Fruit fly (Drosophila melanogaster): ENCODE results near the gene ATPsynB.

dm6 chr3L:9716595-9716994, 13.2 kb upstream of the ATPsynB start:
- no peak for TF ChIP-seq rn (GFP tag; IDR thresholded peaks at IDR 0.05)
- TF ChIP-seq fd96Ca (GFP tag; IDR thresholded peaks at IDR 0.05): no peak
- no peak for TF ChIP-seq CG13204 (GFP tag; optimal IDR thresholded peaks at IDR 0.05)
- no peak for TF ChIP-seq Pif1B (GFP tag; optimal IDR thresholded peaks at IDR 0.05)
- TF ChIP-seq CG8301 (tag; optimal IDR thresholded peaks at IDR 0.05): no peak
- peak; percentile 88 for TF ChIP-seq EcR (GFP tag; optimal IDR thresholded peaks at IDR 0.05)
- TF ChIP-seq CG17806 (tag; optimal IDR thresholded peaks at IDR 0.05): no peak
- TF ChIP-seq CG12605 (GFP tag; IDR thresholded peaks at IDR 0.05): no peak
- no peak for TF ChIP-seq Pif1A (GFP tag; optimal IDR thresholded peaks at IDR 0.05)
- TF ChIP-seq CG10348 (GFP tag; IDR thresholded peaks at IDR 0.05): no peak
- no peak for TF ChIP-seq CG4496 (GFP tag; IDR thresholded peaks at IDR 0.05)
- TF ChIP-seq Snoo (tag; optimal IDR thresholded peaks at IDR 0.05): no peak
- no peak for TF ChIP-seq CG14655 (GFP tag; optimal IDR thresholded peaks at IDR 0.05)
